Worm (Caenorhabditis elegans) whole organism, L1 larva: ENCODE results near the gene rpc-11.

Experiments
- dpl-1 ChIP-seq, 3 experiments: fragments of 150-350 bp in 2 of 3; sonication (generic microtip) in 1 of 3; optimal IDR thresholded peaks; 2 replicates each; lab custom pipeline; 2014 to 2017; ENCODE audit warnings: missing biosample characterization in 3 of 3, missing genetic modification characterization in 3 of 3, missing genetic modification reagents in 3 of 3
- nhr-76 ChIP-seq: sonication (generic microtip); optimal IDR thresholded peaks from 2 replicates; lab custom pipeline; 2017; ENCODE audit warnings: missing biosample characterization, missing genetic modification characterization
- sptf-1 ChIP-seq: fragments of 150-350 bp; optimal IDR thresholded peaks from 2 replicates; lab custom pipeline; 2014; ENCODE audit warnings: missing biosample characterization, missing genetic modification characterization

ce11 chrIV:1361616-1362228 is 48.1 kb downstream of the rpc-11 start:
- TF ChIP-seq nhr-76 (tag; lab: Kevin White, UChicago) (no peak), dpl-1 (GFP tag; optimal IDR thresholded peaks at IDR 0.05; lab: Kevin White, UChicago) (no peak), sptf-1 (tag; lab: Kevin White, UChicago) (no peak)
